Fruit fly (Drosophila melanogaster) whole organism, embryonic: ENCODE measurements around the gene Fer3.

Source experiments
- CG10274 ChIP-seq: fragments of 200-800 bp; sonication (Bioruptor generic); optimal IDR thresholded peaks from 3 replicates; lab custom pipeline; 2017; ENCODE audit warnings: missing biosample characterization, mild to moderate bottlenecking, missing genetic modification characterization
- CG10462 ChIP-seq: fragments of 200-800 bp; sonication (Bioruptor generic); optimal IDR thresholded peaks from 2 replicates; lab custom pipeline; 2016; ENCODE audit warnings: missing biosample characterization, missing genetic modification characterization
- CG1233 ChIP-seq: fragments of 200-800 bp; sonication (Bioruptor generic); optimal IDR thresholded peaks from 4 replicates; lab custom pipeline; 2018; ENCODE audit warnings: missing biosample characterization, mild to moderate bottlenecking, missing genetic modification characterization
- CG12391 ChIP-seq: fragments of 200-800 bp; sonication (Bioruptor generic); optimal IDR thresholded peaks from 3 replicates; lab custom pipeline; 2018; ENCODE audit warnings: missing biosample characterization, mild to moderate bottlenecking, missing genetic modification characterization, moderate library complexity
- CG15011 ChIP-seq: fragments of 200-800 bp; sonication (Bioruptor generic); optimal IDR thresholded peaks from 3 replicates; lab custom pipeline; 2018; ENCODE audit warnings: missing biosample characterization, mild to moderate bottlenecking, missing genetic modification characterization
- CG1602 ChIP-seq: fragments of 200-800 bp; sonication (Bioruptor generic); optimal IDR thresholded peaks from 3 replicates; lab custom pipeline; 2016; ENCODE audit warnings: missing biosample characterization, missing genetic modification characterization
- CG16813 ChIP-seq: fragments of 200-800 bp; sonication (Bioruptor generic); IDR thresholded peaks from 3 replicates; pipeline ENCODE4 v1.3.6; 2022; ENCODE audit warnings: missing biosample characterization, missing genetic modification characterization; ENCODE audit not compliant: partially characterized antibody
- CG17186 ChIP-seq: fragments of 200-800 bp; sonication (Bioruptor generic); optimal IDR thresholded peaks from 3 replicates; lab custom pipeline; 2017; ENCODE audit warnings: missing biosample characterization, missing genetic modification reagents, missing genetic modification characterization
- CG17361 ChIP-seq: fragments of 200-800 bp; sonication (Bioruptor generic); IDR thresholded peaks from 3 replicates; pipeline ENCODE4 v1.3.6; 2022; ENCODE audit warnings: missing biosample characterization, missing genetic modification characterization
- CG17802 ChIP-seq: fragments of 200-800 bp; sonication (Bioruptor generic); optimal IDR thresholded peaks from 2 replicates; lab custom pipeline; 2018; ENCODE audit warnings: missing biosample characterization, mild to moderate bottlenecking, missing genetic modification characterization, moderate library complexity
- CG2120 ChIP-seq: fragments of 200-800 bp; sonication (Bioruptor generic); optimal IDR thresholded peaks from 3 replicates; lab custom pipeline; 2016; ENCODE audit warnings: missing biosample characterization, missing genetic modification characterization
- CG2202 ChIP-seq: fragments of 200-800 bp; sonication (Bioruptor generic); optimal IDR thresholded peaks from 2 replicates; lab custom pipeline; 2018; ENCODE audit warnings: missing biosample characterization, mild to moderate bottlenecking, missing genetic modification characterization
- CG3281 ChIP-seq: fragments of 200-800 bp; sonication (Bioruptor generic); optimal IDR thresholded peaks from 3 replicates; lab custom pipeline; 2017; ENCODE audit warnings: missing biosample characterization, mild to moderate bottlenecking, missing genetic modification characterization
- CG3726 ChIP-seq: fragments of 200-800 bp; sonication (Bioruptor generic); IDR thresholded peaks from 3 replicates; pipeline ENCODE4, ENCODE4 v1.3.6; 2022; ENCODE audit warnings: missing biosample characterization, missing genetic modification characterization
- CG4404 ChIP-seq: fragments of 200-800 bp; sonication (Bioruptor generic); IDR thresholded peaks from 2 replicates; pipeline ENCODE4 v1.3.6; 2022; ENCODE audit warnings: missing biosample characterization, missing genetic modification characterization
- CG5953 ChIP-seq: fragments of 200-800 bp; sonication (Bioruptor generic); IDR thresholded peaks from 2 replicates; pipeline ENCODE4 v1.3.6; 2022; ENCODE audit warnings: missing biosample characterization, missing genetic modification characterization
- D19A ChIP-seq: fragments of 200-800 bp; optimal IDR thresholded peaks from 3 replicates; lab custom pipeline; 2019; ENCODE audit warnings: missing biosample characterization, mild to moderate bottlenecking, missing genetic modification characterization, moderate library complexity
- D19B ChIP-seq: fragments of 200-800 bp; sonication (Bioruptor generic); optimal IDR thresholded peaks from 2 replicates; lab custom pipeline; 2017; ENCODE audit warnings: missing biosample characterization, mild to moderate bottlenecking, missing genetic modification characterization
- Lim3 ChIP-seq: fragments of 200-800 bp; sonication (Bioruptor generic); IDR thresholded peaks from 2 replicates; pipeline ENCODE4 v1.3.6; 2022; ENCODE audit warnings: missing biosample characterization, missing genetic modification characterization
- MESR4 ChIP-seq: fragments of 200-800 bp; sonication (Bioruptor generic); optimal IDR thresholded peaks from 2 replicates; lab custom pipeline; 2018; ENCODE audit warnings: missing biosample characterization, mild to moderate bottlenecking, missing genetic modification characterization, moderate library complexity
- Max ChIP-seq: fragments of 200-800 bp; sonication (Bioruptor generic); optimal IDR thresholded peaks from 2 replicates; lab custom pipeline; 2016; ENCODE audit warnings: missing biosample characterization, mild to moderate bottlenecking, missing genetic modification characterization
- Mes4 ChIP-seq: fragments of 200-800 bp; sonication (Bioruptor generic); optimal IDR thresholded peaks from 2 replicates; lab custom pipeline; 2016; ENCODE audit warnings: missing biosample characterization, missing genetic modification characterization
- NfI ChIP-seq: fragments of 200-800 bp; sonication (Bioruptor generic); optimal IDR thresholded peaks from 3 replicates; lab custom pipeline; 2018; ENCODE audit warnings: missing biosample characterization, mild to moderate bottlenecking, missing genetic modification characterization, moderate library complexity
- Opbp ChIP-seq: fragments of 200-800 bp; sonication (Bioruptor generic); IDR thresholded peaks from 3 replicates; pipeline ENCODE4 v1.3.6; 2022; ENCODE audit warnings: missing biosample characterization, missing genetic modification characterization; ENCODE audit not compliant: partially characterized antibody
- Optix ChIP-seq: fragments of 200-800 bp; sonication (Bioruptor generic); IDR thresholded peaks from 3 replicates; pipeline ENCODE4 v1.3.6; 2022; ENCODE audit warnings: missing biosample characterization, missing genetic modification characterization
- Ravus ChIP-seq: fragments of 200-800 bp; sonication (Bioruptor generic); IDR thresholded peaks from 2 replicates; pipeline ENCODE4 v1.3.6; 2022; ENCODE audit warnings: missing biosample characterization, missing genetic modification characterization
- Spps ChIP-seq: fragments of 200-800 bp; sonication (Bioruptor generic); optimal IDR thresholded peaks from 2 replicates; lab custom pipeline; 2018; ENCODE audit warnings: missing biosample characterization, mild to moderate bottlenecking, missing genetic modification characterization
- Taf1 ChIP-seq: fragments of 200-800 bp; sonication (Bioruptor generic); IDR thresholded peaks from 2 replicates; pipeline ENCODE4 v1.3.6; 2022; ENCODE audit warnings: missing biosample characterization, missing genetic modification characterization
- Xbp1 ChIP-seq: fragments of 200-800 bp; sonication (Bioruptor generic); optimal IDR thresholded peaks from 3 replicates; lab custom pipeline; 2016; ENCODE audit warnings: missing biosample characterization, mild to moderate bottlenecking, missing genetic modification characterization
- YL-1 ChIP-seq: fragments of 200-800 bp; sonication (Bioruptor generic); optimal IDR thresholded peaks from 3 replicates; lab custom pipeline; 2017; ENCODE audit warnings: missing biosample characterization, mild to moderate bottlenecking, missing genetic modification characterization
- al ChIP-seq: fragments of 200-800 bp; sonication (Bioruptor generic); IDR thresholded peaks from 2 replicates; pipeline ENCODE4 v1.3.6; 2022; ENCODE audit warnings: missing biosample characterization, missing genetic modification characterization
- bab2 ChIP-seq: fragments of 200-800 bp; sonication (Bioruptor generic); optimal IDR thresholded peaks from 2 replicates; lab custom pipeline; 2016; ENCODE audit warnings: missing biosample characterization, missing genetic modification characterization
- br ChIP-seq: fragments of >200 bp; optimal IDR thresholded peaks from 2 replicates; lab custom pipeline; 2017
- cad ChIP-seq: fragments of >200 bp; optimal IDR thresholded peaks from 2 replicates; lab custom pipeline; 2017; ENCODE audit warnings: missing biosample characterization, missing genetic modification characterization
- cas ChIP-seq: fragments of 200-800 bp; sonication (Bioruptor generic); IDR thresholded peaks from 2 replicates; pipeline ENCODE4 v1.3.6; 2022; ENCODE audit warnings: missing biosample characterization, missing genetic modification characterization
- cato ChIP-seq: fragments of 200-800 bp; sonication (Bioruptor generic); optimal IDR thresholded peaks from 2 replicates; lab custom pipeline; 2016; ENCODE audit warnings: missing biosample characterization, missing genetic modification characterization, borderline replicate concordance
- esg ChIP-seq: fragments of 200-800 bp; sonication (Bioruptor generic); conservative IDR thresholded peaks from 2 replicates; pipeline ENCODE4 v1.3.6; 2022; ENCODE audit warnings: missing biosample characterization, missing genetic modification characterization
- ftz-f1 ChIP-seq: fragments of 200-800 bp; sonication (Bioruptor generic); optimal IDR thresholded peaks from 2 replicates; lab custom pipeline; 2016; ENCODE audit warnings: missing biosample characterization, missing genetic modification characterization
- gro ChIP-seq: fragments of 200-800 bp; sonication (Bioruptor generic); optimal IDR thresholded peaks from 2 replicates; lab custom pipeline; 2016; ENCODE audit warnings: missing biosample characterization, missing genetic modification characterization
- ham ChIP-seq: fragments of 200-800 bp; sonication (Bioruptor generic); IDR thresholded peaks from 2 replicates; pipeline ENCODE4 v1.3.6; 2022; ENCODE audit warnings: missing biosample characterization, missing genetic modification characterization
- her ChIP-seq: fragments of 200-800 bp; sonication (Bioruptor generic); optimal IDR thresholded peaks from 2 replicates; lab custom pipeline; 2016; ENCODE audit warnings: missing biosample characterization, missing genetic modification characterization
- ind ChIP-seq: fragments of 200-800 bp; sonication (Bioruptor generic); optimal IDR thresholded peaks from 3 replicates; lab custom pipeline; 2016; ENCODE audit warnings: missing biosample characterization, missing genetic modification characterization
- kay ChIP-seq: fragments of 200-800 bp; sonication (Bioruptor generic); optimal IDR thresholded peaks from 2 replicates; lab custom pipeline; 2016; ENCODE audit warnings: missing biosample characterization, missing genetic modification characterization
- ken ChIP-seq: fragments of 200-800 bp; sonication (Bioruptor generic); IDR thresholded peaks from 3 replicates; pipeline ENCODE4 v1.3.6; 2022; ENCODE audit warnings: missing biosample characterization, missing genetic modification characterization
- maf-S ChIP-seq: fragments of 200-800 bp; sonication (Bioruptor generic); optimal IDR thresholded peaks from 2 replicates; lab custom pipeline; 2016; ENCODE audit warnings: missing biosample characterization, missing genetic modification characterization
- prd ChIP-seq, 3 experiments: fragments of >200 bp in 2 of 3; fragments of 200-800 bp in 1 of 3; sonication (Bioruptor generic) in 1 of 3; optimal IDR thresholded peaks in 2 of 3; IDR thresholded peaks in 1 of 3; 2 replicates in 2 of 3; 3 replicates in 1 of 3; pipeline versions ENCODE4 v1.3.6 to Lab custom; 2017 to 2022; ENCODE audit warnings: missing biosample characterization in 1 of 3, missing genetic modification characterization in 1 of 3
- sd ChIP-seq: fragments of 200-800 bp; sonication (Bioruptor generic); optimal IDR thresholded peaks from 3 replicates; lab custom pipeline; 2018; ENCODE audit warnings: missing biosample characterization, mild to moderate bottlenecking, missing genetic modification characterization, moderate library complexity
- tin ChIP-seq: fragments of 200-800 bp; sonication (Bioruptor generic); optimal IDR thresholded peaks from 3 replicates; lab custom pipeline; 2016; ENCODE audit warnings: missing biosample characterization, missing genetic modification characterization
- usp ChIP-seq: fragments of >200 bp; optimal IDR thresholded peaks from 2 replicates; lab custom pipeline; 2017; ENCODE audit warnings: missing biosample characterization, missing genetic modification characterization
- zen ChIP-seq: fragments of 200-800 bp; sonication (Bioruptor generic); optimal IDR thresholded peaks from 3 replicates; lab custom pipeline; 2018; ENCODE audit warnings: missing biosample characterization, mild to moderate bottlenecking, missing genetic modification characterization, moderate library complexity
- zfh1 ChIP-seq: fragments of 200-800 bp; sonication (Bioruptor generic); IDR thresholded peaks from 3 replicates; pipeline ENCODE4 v1.3.6; 2022; ENCODE audit warnings: missing biosample characterization, missing genetic modification characterization

The Fer3 gene

DNA sequence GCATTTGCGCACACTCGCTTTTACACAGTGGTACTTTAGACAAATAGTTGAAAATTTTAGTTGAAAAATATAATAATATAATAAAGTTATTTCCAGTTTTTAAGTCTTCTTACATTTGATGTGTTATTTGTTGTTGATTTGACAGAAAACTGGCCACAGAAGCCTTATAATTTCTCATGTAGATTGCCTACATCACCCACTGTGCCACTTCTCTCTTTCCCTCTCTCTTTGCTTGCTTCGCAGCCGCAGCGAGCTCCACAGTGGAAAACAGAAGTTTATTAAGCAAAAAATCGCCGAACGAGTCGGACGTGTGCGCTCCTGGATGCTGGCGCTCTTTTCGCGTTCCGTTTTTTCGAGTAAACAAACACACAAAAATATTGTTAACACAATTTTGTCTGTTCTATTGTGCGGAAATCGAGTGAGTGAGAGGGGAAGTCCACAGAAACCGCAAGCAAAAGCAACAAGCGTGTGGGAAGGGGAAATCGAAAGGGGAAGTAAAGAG is 38.2 kb downstream of the Fer3 start, which contains the start of gene CG42327 (continued):
- TF ChIP-seq ham (GFP tag; lab: Robert Waterston, UW) (0 out of 2 replicates have a peak, but pooled peaks have one; percentile 54), Ravus (GFP tag; lab: Robert Waterston, UW) (peak; percentile 66), esg (peak; percentile 94), sd (peak; percentile 73), CG1602 (GFP tag; lab: Kevin White, UChicago) (peak; percentile 92), CG1233 (GFP tag; lab: Kevin White, UChicago) (peak; percentile 87), D19B (GFP tag; lab: Kevin White, UChicago) (peak; percentile 68), ind (peak; percentile 89), tin (GFP tag; lab: Kevin White, UChicago) (peak; percentile 94), her (peak; percentile 86), CG12391 (peak; percentile 98), Opbp (GFP tag; lab: Robert Waterston, UW) (0 out of 3 replicates have a peak, but pooled peaks have one; percentile 43), cato (GFP tag; lab: Kevin White, UChicago) (peak; percentile 90), CG17802 (peak; percentile 79), CG3726 (peak; percentile 93), zen (peak; percentile 87), CG4404 (GFP tag; lab: Robert Waterston, UW) (peak; percentile 88), CG16813 (0 out of 3 replicates have a peak, but pooled peaks have one; percentile 23), CG15011 (peak; percentile 80), zfh1 (GFP tag; lab: Robert Waterston, UW) (peak; percentile 98), bab2 (GFP tag; lab: Kevin White, UChicago) (peak; percentile 80), CG3281 (GFP tag; lab: Kevin White, UChicago) (peak; percentile 88), CG2120 (GFP tag; lab: Kevin White, UChicago) (peak; percentile 82), Optix (peak; percentile 96), al (GFP tag; lab: Robert Waterston, UW) (peak; percentile 87), maf-S (GFP tag; lab: Kevin White, UChicago) (peak; percentile 54), CG10462 (GFP tag; lab: Kevin White, UChicago) (peak; percentile 93), NfI (GFP tag; lab: Kevin White, UChicago) (peak; percentile 92), gro (GFP tag; lab: Kevin White, UChicago) (peak; percentile 69), Xbp1 (peak; percentile 96), Max (GFP tag; lab: Kevin White, UChicago) (peak; percentile 91), Mes4 (GFP tag; lab: Kevin White, UChicago) (peak; percentile 81), cad (GFP tag; lab: Kevin White, UChicago) (no peak), prd (optimal IDR thresholded peaks at IDR 0.05; lab: Kevin White, UChicago) (no peak), prd (GFP tag; IDR thresholded peaks at IDR 0.05; lab: Robert Waterston, UW) (peak; percentile 96), Lim3 (GFP tag; lab: Robert Waterston, UW) (peak; percentile 87), ken (GFP tag; lab: Robert Waterston, UW) (peak; percentile 97), kay (GFP tag; lab: Kevin White, UChicago) (peak; percentile 82), CG17186 (GFP tag; lab: Kevin White, UChicago) (peak; percentile 78), MESR4 (peak; percentile 37), cas (GFP tag; lab: Robert Waterston, UW) (peak; percentile 78), ftz-f1 (GFP tag; lab: Kevin White, UChicago) (peak; percentile 4), Taf1 (GFP tag; lab: Robert Waterston, UW) (peak; percentile 58; the same call in 1 of the 2 replicates), CG5953 (peak; percentile 98), CG2202 (tag; lab: Kevin White, UChicago) (peak; percentile 93), D19A (tag; lab: Kevin White, UChicago) (peak; percentile 93), usp (GFP tag; lab: Kevin White, UChicago) (no peak), CG17361 (GFP tag; lab: Robert Waterston, UW) (peak; percentile 93), br (no peak), Spps (tag; lab: Kevin White, UChicago) (peak; percentile 94), CG10274 (GFP tag; lab: Kevin White, UChicago) (peak; percentile 70), YL-1 (peak; percentile 68)
